Worm (Caenorhabditis elegans): Measurements from ENCODE around the gene W05B2.2.

DNA sequence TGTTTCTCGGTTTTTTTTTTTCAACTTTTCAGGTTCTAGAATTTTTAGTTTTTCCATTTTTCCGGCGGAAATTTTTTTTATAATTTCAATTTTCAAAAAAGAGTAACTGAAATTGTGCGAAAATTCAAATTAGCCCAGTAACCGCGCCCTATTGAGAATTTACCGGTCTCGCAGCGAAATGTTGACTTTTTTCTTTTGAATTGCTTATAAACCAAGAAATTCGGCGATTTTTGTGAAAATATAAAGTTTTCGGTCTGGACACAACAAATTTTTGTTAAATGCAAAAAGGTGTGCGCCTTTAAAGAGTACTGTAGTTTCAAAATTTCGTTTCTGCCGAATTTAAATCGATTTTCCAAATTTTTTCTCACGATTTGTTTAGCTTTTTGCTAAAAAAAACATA is 43.7 kb upstream of the W05B2.2 start:
- TF ChIP-seq fos-1 (tag; optimal IDR thresholded peaks at IDR 0.05): no peak
- no peak for TF ChIP-seq R02D3.7 (tag; optimal IDR thresholded peaks at IDR 0.05)
- no peak for TF ChIP-seq nhr-28 (tag; optimal IDR thresholded peaks at IDR 0.05)
- TF ChIP-seq ceh-28 (tag; optimal IDR thresholded peaks at IDR 0.05): no peak
- no peak for TF ChIP-seq skn-1 (tag; optimal IDR thresholded peaks at IDR 0.05)
- TF ChIP-seq snpc-4 (tag; optimal IDR thresholded peaks at IDR 0.05): no peak
- no peak for TF ChIP-seq ztf-11 (tag; optimal IDR thresholded peaks at IDR 0.05)
- no peak for TF ChIP-seq pqm-1 (tag; optimal IDR thresholded peaks at IDR 0.05)
- no peak for TF ChIP-seq nhr-43 (tag; optimal IDR thresholded peaks at IDR 0.05; ENCODE audit: poor library complexity, severe bottlenecking)
- no peak for TF ChIP-seq nhr-23 (tag; optimal IDR thresholded peaks at IDR 0.05)
- TF ChIP-seq tbx-2 (tag; optimal IDR thresholded peaks at IDR 0.05): no peak
- no peak for TF ChIP-seq zag-1 (tag; optimal IDR thresholded peaks at IDR 0.05)
- no peak for TF ChIP-seq nhr-237 (tag; optimal IDR thresholded peaks at IDR 0.05)
- no peak for TF ChIP-seq egl-27 (tag; optimal IDR thresholded peaks at IDR 0.05)

Data from whole organism, L3 larva.